Worm (Caenorhabditis elegans) whole organism, L1 larva: Measurements from ENCODE around the gene ifg-1.

ENCODE experiments used
- C34B4.2 ChIP-seq: sonication (generic microtip); optimal IDR thresholded peaks from 2 replicates; lab custom pipeline; 2017; ENCODE audit warnings: mild to moderate bottlenecking, missing genetic modification characterization, missing compliant biosample characterization
- F16B12.6 ChIP-seq: fragments of 150-350 bp; optimal IDR thresholded peaks from 2 replicates; lab custom pipeline; 2014; ENCODE audit warnings: missing biosample characterization, missing genetic modification characterization
- alr-1 ChIP-seq: fragments of 200-800 bp; sonication (Bioruptor generic); optimal IDR thresholded peaks from 2 replicates; lab custom pipeline; 2018; ENCODE audit warnings: borderline replicate concordance, mild to moderate bottlenecking, missing genetic modification characterization, missing compliant biosample characterization
- ama-1 ChIP-seq: fragments of 150-350 bp; optimal IDR thresholded peaks from 2 replicates; lab custom pipeline; 2014
- ceh-8 ChIP-seq: fragments of 200-800 bp; sonication (Bioruptor generic); optimal IDR thresholded peaks from 2 replicates; lab custom pipeline; 2018; ENCODE audit warnings: mild to moderate bottlenecking, missing genetic modification characterization, moderate library complexity, missing compliant biosample characterization
- ceh-88 ChIP-seq: fragments of 200-800 bp; sonication (Bioruptor generic); IDR thresholded peaks from 2 replicates; pipeline ENCODE4 v1.3.6; 2022; ENCODE audit warnings: missing genetic modification characterization, missing compliant biosample characterization
- ces-1 ChIP-seq: fragments of 150-350 bp; optimal IDR thresholded peaks from 2 replicates; lab custom pipeline; 2014; ENCODE audit warnings: missing biosample characterization, missing genetic modification reagents, missing genetic modification characterization
- dpl-1 ChIP-seq, 3 experiments: fragments of 150-350 bp in 2 of 3; sonication (generic microtip) in 1 of 3; optimal IDR thresholded peaks; 2 replicates each; lab custom pipeline; 2014 to 2017; ENCODE audit warnings: missing biosample characterization in 3 of 3, missing genetic modification characterization in 3 of 3, missing genetic modification reagents in 3 of 3
- efl-1 ChIP-seq, 4 experiments: fragments of 150-350 bp; optimal IDR thresholded peaks in 3 of 4; peaks in 1 of 4; 1 replicate in 1 of 4; 2 replicates in 3 of 4; lab custom pipeline; 2014; ENCODE audit warnings: missing biosample characterization in 2 of 4, missing genetic modification characterization in 2 of 4, missing genetic modification reagents in 2 of 4
- efl-3 ChIP-seq: fragments of 200-800 bp; sonication (Bioruptor generic); optimal IDR thresholded peaks from 2 replicates; lab custom pipeline; 2018; ENCODE audit warnings: mild to moderate bottlenecking, missing genetic modification characterization, missing compliant biosample characterization
- elt-2 ChIP-seq: sonication (generic microtip); optimal IDR thresholded peaks from 2 replicates; lab custom pipeline; 2016; ENCODE audit warnings: missing genetic modification characterization, mild to moderate bottlenecking, inconsistent platforms, missing compliant biosample characterization, missing genetic modification reagents
- elt-3 ChIP-seq, 6 experiments: fragments of 150-350 bp in 1 of 6; sonication (generic microtip); optimal IDR thresholded peaks; 2 replicates each; lab custom pipeline; 2017 to 2018; ENCODE audit warnings: missing biosample characterization in 6 of 6, missing genetic modification characterization in 6 of 6, inconsistent platforms in 1 of 6
- fkh-10 ChIP-seq: sonication (generic microtip); optimal IDR thresholded peaks from 2 replicates; lab custom pipeline; 2017; ENCODE audit warnings: missing biosample characterization, missing genetic modification reagents, missing genetic modification characterization
- fkh-8 ChIP-seq: sonication (generic microtip); optimal IDR thresholded peaks from 2 replicates; lab custom pipeline; 2016; ENCODE audit warnings: mild to moderate bottlenecking, missing genetic modification characterization, missing compliant biosample characterization
- fos-1 ChIP-seq: fragments of 150-350 bp; optimal IDR thresholded peaks from 2 replicates; lab custom pipeline; 2014; ENCODE audit warnings: missing biosample characterization, missing genetic modification characterization
- grh-1 ChIP-seq: fragments of 200-800 bp; sonication (Bioruptor generic); IDR thresholded peaks from 2 replicates; pipeline ENCODE4 v1.3.6; 2022; ENCODE audit warnings: missing genetic modification reagents, missing genetic modification characterization, missing compliant biosample characterization
- hlh-4 ChIP-seq: sonication (generic microtip); optimal IDR thresholded peaks from 2 replicates; lab custom pipeline; 2016; ENCODE audit warnings: mild to moderate bottlenecking, missing genetic modification characterization, missing compliant biosample characterization
- jun-1 ChIP-seq: fragments of 150-350 bp; optimal IDR thresholded peaks from 2 replicates; lab custom pipeline; 2014; ENCODE audit warnings: missing biosample characterization, missing genetic modification reagents, missing genetic modification characterization
- lsy-2 ChIP-seq, 2 experiments: fragments of 150-350 bp; optimal IDR thresholded peaks; 2 replicates each; lab custom pipeline; 2014; ENCODE audit warnings: missing biosample characterization in 2 of 2, missing genetic modification characterization in 2 of 2
- mdl-1 ChIP-seq, 2 experiments: fragments of 150-350 bp; optimal IDR thresholded peaks; 2 replicates each; lab custom pipeline; 2014 to 2017; ENCODE audit warnings: missing biosample characterization in 2 of 2, missing genetic modification characterization in 2 of 2, inconsistent platforms in 1 of 2
- mef-2 ChIP-seq: fragments of 150-350 bp; optimal IDR thresholded peaks from 2 replicates; lab custom pipeline; 2014; ENCODE audit warnings: missing biosample characterization, missing genetic modification characterization
- nhr-11 ChIP-seq: fragments of 150-350 bp; optimal IDR thresholded peaks from 2 replicates; lab custom pipeline; 2014; ENCODE audit warnings: missing biosample characterization, missing genetic modification characterization
- nhr-20 ChIP-seq: sonication (generic microtip); optimal IDR thresholded peaks from 2 replicates; lab custom pipeline; 2016; ENCODE audit warnings: mild to moderate bottlenecking, missing genetic modification characterization, missing compliant biosample characterization
- nhr-47 ChIP-seq: sonication (generic microtip); optimal IDR thresholded peaks from 2 replicates; lab custom pipeline; 2016; ENCODE audit warnings: mild to moderate bottlenecking, missing genetic modification characterization, moderate library complexity, missing compliant biosample characterization
- nhr-85 ChIP-seq: sonication (generic microtip); peaks from one replicate; lab custom pipeline; 2016; ENCODE audit warnings: missing genetic modification characterization, inconsistent platforms, missing compliant biosample characterization
- pag-3 ChIP-seq: sonication (generic microtip); optimal IDR thresholded peaks from 2 replicates; lab custom pipeline; 2017; ENCODE audit warnings: missing genetic modification characterization, mild to moderate bottlenecking, missing compliant biosample characterization, antibody characterized with exemption, borderline replicate concordance; ENCODE audit not compliant: insufficient read depth
- pax-3 ChIP-seq: fragments of 200-800 bp; sonication (Bioruptor generic); optimal IDR thresholded peaks from 2 replicates; lab custom pipeline; 2018; ENCODE audit warnings: mild to moderate bottlenecking, missing genetic modification characterization, moderate library complexity, missing compliant biosample characterization
- snpc-4 ChIP-seq: fragments of 150-350 bp; optimal IDR thresholded peaks from 2 replicates; lab custom pipeline; 2014; ENCODE audit warnings: missing biosample characterization, missing genetic modification characterization
- snu-23 ChIP-seq: sonication (generic microtip); optimal IDR thresholded peaks from 2 replicates; lab custom pipeline; 2016; ENCODE audit warnings: missing genetic modification characterization, missing compliant biosample characterization
- sox-4 ChIP-seq: sonication (generic microtip); optimal IDR thresholded peaks from 2 replicates; lab custom pipeline; 2016; ENCODE audit warnings: missing genetic modification characterization, missing compliant biosample characterization
- sptf-1 ChIP-seq: fragments of 150-350 bp; optimal IDR thresholded peaks from 2 replicates; lab custom pipeline; 2014; ENCODE audit warnings: missing biosample characterization, missing genetic modification characterization
- sup-37 ChIP-seq: fragments of 200-800 bp; sonication (Bioruptor generic); optimal IDR thresholded peaks from 2 replicates; lab custom pipeline; 2018; ENCODE audit warnings: mild to moderate bottlenecking, missing genetic modification characterization, missing compliant biosample characterization
- swsn-7 ChIP-seq: sonication (generic microtip); optimal IDR thresholded peaks from 2 replicates; lab custom pipeline; 2016; ENCODE audit warnings: missing genetic modification characterization, missing compliant biosample characterization
- tbx-2 ChIP-seq: sonication (generic microtip); optimal IDR thresholded peaks from 2 replicates; lab custom pipeline; 2016; ENCODE audit warnings: missing genetic modification characterization, missing compliant biosample characterization
- unc-86 ChIP-seq: sonication (generic microtip); optimal IDR thresholded peaks from 2 replicates; lab custom pipeline; 2016; ENCODE audit warnings: missing genetic modification characterization, missing compliant biosample characterization
- xbp-1 ChIP-seq: sonication (generic microtip); optimal IDR thresholded peaks from 2 replicates; lab custom pipeline; 2016; ENCODE audit warnings: missing genetic modification characterization, missing compliant biosample characterization
- ztf-11 ChIP-seq, 2 experiments: sonication (generic microtip); optimal IDR thresholded peaks; 2 replicates each; lab custom pipeline; 2016 to 2017; ENCODE audit warnings: missing genetic modification characterization in 2 of 2, missing biosample characterization in 1 of 2, missing compliant biosample characterization in 1 of 2
- ztf-4 ChIP-seq: fragments of 150-350 bp; optimal IDR thresholded peaks from 2 replicates; lab custom pipeline; 2014; ENCODE audit warnings: missing biosample characterization, missing genetic modification characterization

The ifg-1 gene

DNA sequence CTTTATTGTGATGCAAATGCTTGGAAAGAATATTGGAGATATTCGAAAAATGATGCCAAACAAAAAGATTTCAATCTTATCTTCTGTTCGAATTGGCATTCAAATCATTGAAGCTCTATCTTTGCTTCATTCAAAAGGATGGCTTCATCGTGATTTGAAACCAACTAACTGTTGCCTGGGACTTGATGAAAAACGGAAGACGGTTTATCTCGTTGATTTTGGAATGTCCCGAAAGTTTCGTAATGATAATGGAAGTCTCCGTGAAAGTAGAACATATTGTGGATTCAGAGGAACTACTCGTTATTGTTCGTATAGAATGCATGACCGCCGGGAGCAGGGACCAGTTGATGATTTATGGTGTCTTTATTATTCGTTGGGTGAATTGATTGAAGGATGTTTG lies 42.9 kb upstream of the ifg-1 start:
- no peak for TF ChIP-seq snu-23 (GFP tag; lab: Kevin White, UChicago)
- no peak for TF ChIP-seq F16B12.6
- TF ChIP-seq jun-1 (tag; lab: Kevin White, UChicago): no peak
- TF ChIP-seq mdl-1 (tag; optimal IDR thresholded peaks at IDR 0.05; lab: Kevin White, UChicago): no peak
- TF ChIP-seq swsn-7: no peak
- no peak for TF ChIP-seq sptf-1
- TF ChIP-seq fkh-8: no peak
- TF ChIP-seq nhr-47: no peak
- TF ChIP-seq ceh-8 (GFP tag; lab: Kevin White, UChicago): no peak
- TF ChIP-seq nhr-85 (tag; lab: Kevin White, UChicago): no peak
- TF ChIP-seq sox-4 (tag; lab: Kevin White, UChicago): no peak
- TF ChIP-seq unc-86 (tag; lab: Kevin White, UChicago): no peak
- TF ChIP-seq C34B4.2 (tag; lab: Kevin White, UChicago): no peak
- TF ChIP-seq lsy-2 (tag; optimal IDR thresholded peaks at IDR 0.05; lab: Kevin White, UChicago): no peak
- TF ChIP-seq fos-1: no peak
- no peak for TF ChIP-seq ceh-88 (GFP tag; lab: Robert Waterston, UW)
- no peak for TF ChIP-seq sup-37 (GFP tag; lab: Kevin White, UChicago)
- TF ChIP-seq efl-1 (optimal IDR thresholded peaks at IDR 0.05; lab: Kevin White, UChicago): no peak
- no peak for TF ChIP-seq efl-1 (GFP tag; optimal IDR thresholded peaks at IDR 0.05 in 1 of 2; lab: Kevin White, UChicago)
- no peak for TF ChIP-seq pag-3 (tag; lab: Kevin White, UChicago)
- TF ChIP-seq, all 84 proteins: peak for 0

DNA sequence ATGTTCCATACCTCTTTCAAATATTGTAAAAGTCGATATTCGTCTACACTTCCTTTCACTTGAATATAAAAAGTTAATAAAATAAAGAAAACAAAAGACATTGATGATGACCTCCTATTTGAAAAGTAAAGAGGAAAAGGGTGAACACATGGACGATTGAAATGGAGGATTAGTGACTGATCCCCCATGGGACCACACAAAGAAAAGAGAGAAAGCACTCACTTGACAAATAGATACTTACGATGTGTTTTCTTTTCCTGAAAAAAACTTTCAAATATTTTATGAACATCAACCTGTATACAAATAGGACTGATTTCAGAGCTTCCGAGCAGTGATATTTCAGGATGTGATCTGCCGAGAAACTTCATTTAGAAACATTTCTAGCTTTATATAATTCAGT lies 39.9 kb upstream of the ifg-1 start, which contains the start of gene acr-14:
acr-14 (minus strand) TSS at position 101 of the 400 bp plus-strand sequence.
- TF ChIP-seq ztf-4 (tag; lab: Kevin White, UChicago) (no peak), mef-2 (tag; lab: Kevin White, UChicago) (no peak), xbp-1 (no peak), nhr-11 (tag; lab: Kevin White, UChicago) (no peak), snpc-4 (tag; lab: Kevin White, UChicago) (no peak), elt-2 (tag; lab: Kevin White, UChicago) (no peak), hlh-4 (tag; lab: Kevin White, UChicago) (no peak), alr-1 (tag; lab: Kevin White, UChicago) (no peak), ces-1 (GFP tag; lab: Kevin White, UChicago) (no peak), dpl-1 (GFP tag; optimal IDR thresholded peaks at IDR 0.05; lab: Kevin White, UChicago) (no peak), ztf-11 (tag; optimal IDR thresholded peaks at IDR 0.05; lab: Kevin White, UChicago) (no peak), ama-1 (no peak), fkh-10 (GFP tag; lab: Kevin White, UChicago) (no peak), nhr-20 (no peak), mdl-1 (tag; optimal IDR thresholded peaks at IDR 0.05; lab: Kevin White, UChicago) (no peak), pax-3 (tag; lab: Kevin White, UChicago) (no peak)

DNA sequence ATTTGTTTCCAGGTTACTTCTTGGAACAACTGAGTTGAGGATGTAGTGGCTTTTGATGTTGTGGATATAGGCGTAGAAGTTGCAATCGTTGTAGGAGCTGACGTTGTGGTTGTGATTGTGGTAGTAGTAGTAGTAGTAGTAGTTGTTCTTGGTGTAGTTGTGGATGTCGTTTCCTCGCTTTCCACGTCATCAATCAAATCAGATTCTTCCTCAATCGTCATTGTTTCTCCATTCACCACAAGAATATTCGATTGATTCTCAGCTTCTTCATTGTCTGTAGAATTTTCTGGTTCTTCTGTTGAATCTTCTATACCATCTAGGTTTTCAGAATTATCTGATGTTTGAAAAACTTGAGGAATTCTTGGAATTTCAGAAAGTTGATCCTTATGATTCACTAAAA lies 38.4 kb upstream of the ifg-1 start:
- no peak for TF ChIP-seq nhr-11 (tag; lab: Kevin White, UChicago)
- no peak for TF ChIP-seq elt-3 (tag; optimal IDR thresholded peaks at IDR 0.05; lab: Kevin White, UChicago)
- TF ChIP-seq ztf-4 (tag; lab: Kevin White, UChicago): no peak
- TF ChIP-seq grh-1: no peak

DNA sequence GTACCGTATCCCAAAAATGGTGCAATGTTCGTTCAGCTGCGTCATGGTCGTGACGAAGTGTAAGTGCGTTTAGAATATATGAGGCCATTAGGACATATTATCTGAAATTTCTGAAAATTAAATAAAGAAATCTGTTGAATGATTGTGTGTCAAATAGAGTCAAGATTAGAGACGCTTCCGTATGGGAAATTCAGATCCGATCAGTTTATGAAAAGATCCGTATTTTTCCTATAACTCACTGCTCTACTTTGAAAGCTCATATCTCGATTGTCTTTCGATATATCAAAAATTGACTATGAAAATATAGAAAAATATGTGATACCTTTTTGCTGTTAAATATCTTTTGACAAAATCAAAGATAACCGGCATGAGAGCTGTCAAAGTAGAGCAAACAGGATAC lies 36.7 kb upstream of the ifg-1 start, which contains the start of gene T05C12.4:
T05C12.4 (minus strand) TSS at position 101 of the 400 bp plus-strand sequence.
- TF ChIP-seq dpl-1 (GFP tag; optimal IDR thresholded peaks at IDR 0.05; lab: Kevin White, UChicago) (no peak), tbx-2 (no peak), efl-3 (no peak)
